Worm (Caenorhabditis elegans): ENCODE data around the gene lsm-3.

The lsm-3 gene

DNA sequence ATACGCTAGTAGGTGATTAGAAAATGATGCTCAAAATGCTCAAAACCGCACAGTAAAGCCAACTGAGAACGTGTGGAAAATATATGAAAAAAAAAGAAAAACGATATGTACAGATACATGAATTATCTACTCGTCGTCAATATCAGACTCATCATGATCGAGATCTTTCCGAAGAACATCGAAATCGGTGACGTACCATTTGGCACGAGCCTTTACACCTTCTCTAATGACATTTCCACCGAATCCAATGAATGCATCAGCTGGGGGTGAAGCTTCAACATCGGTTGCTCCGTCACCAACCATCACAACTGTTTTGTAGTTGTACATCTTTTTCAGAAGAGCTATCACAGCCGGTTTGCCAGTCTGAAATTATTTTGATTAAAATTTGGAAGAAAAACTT, 2.2 kb downstream of the lsm-3 start:
- TF ChIP-seq ZK185.1 (tag; optimal IDR thresholded peaks at IDR 0.05; ENCODE audit: poor library complexity, severe bottlenecking): peak; percentile 74
- no peak for TF ChIP-seq lsl-1 (GFP tag; optimal IDR thresholded peaks at IDR 0.05)
- 0 out of 2 replicates have a peak, but pooled peaks have one; percentile 6 for TF ChIP-seq pbrm-1 (GFP tag; IDR thresholded peaks at IDR 0.05)

DNA sequence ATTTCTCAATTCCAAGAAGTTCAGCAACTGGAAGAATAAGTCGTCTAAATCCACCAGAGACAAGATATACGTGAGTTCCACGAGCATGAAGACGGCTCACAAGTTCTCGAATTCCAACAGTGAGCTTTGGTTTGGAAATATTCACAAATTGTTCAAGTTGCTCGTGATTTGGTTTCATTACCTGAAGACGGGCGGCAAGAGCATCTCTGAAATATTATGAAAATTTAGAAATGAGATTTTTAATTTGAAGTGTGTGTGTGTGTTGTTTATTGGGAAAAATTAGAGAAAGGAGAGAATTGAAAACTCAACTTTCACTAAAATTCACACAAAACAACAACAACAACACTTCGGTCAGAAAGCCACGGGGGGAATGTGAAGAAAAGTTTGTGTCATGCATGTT, 3.8 kb downstream of the lsm-3 start:
- TF ChIP-seq C17E4.6 (GFP tag; IDR thresholded peaks at IDR 0.05): no peak
- TF ChIP-seq aptf-3 (GFP tag; IDR thresholded peaks at IDR 0.05): no peak
- no peak for TF ChIP-seq efl-1 (GFP tag; optimal IDR thresholded peaks at IDR 0.05)
- no peak for TF ChIP-seq ztf-26 (tag; optimal IDR thresholded peaks at IDR 0.05)
- no peak for TF ChIP-seq Y53G8AR.9 (GFP tag; conservative IDR thresholded peaks at IDR 0.05)
- peak; percentile 52 for TF ChIP-seq repo-1 (tag; optimal IDR thresholded peaks at IDR 0.05)
- no peak for TF ChIP-seq ZK185.1 (tag; optimal IDR thresholded peaks at IDR 0.05; ENCODE audit: poor library complexity, severe bottlenecking)
- TF ChIP-seq chd-7 (tag; optimal IDR thresholded peaks at IDR 0.05): no peak
- TF ChIP-seq egl-44 (GFP tag; IDR thresholded peaks at IDR 0.05): no peak

DNA sequence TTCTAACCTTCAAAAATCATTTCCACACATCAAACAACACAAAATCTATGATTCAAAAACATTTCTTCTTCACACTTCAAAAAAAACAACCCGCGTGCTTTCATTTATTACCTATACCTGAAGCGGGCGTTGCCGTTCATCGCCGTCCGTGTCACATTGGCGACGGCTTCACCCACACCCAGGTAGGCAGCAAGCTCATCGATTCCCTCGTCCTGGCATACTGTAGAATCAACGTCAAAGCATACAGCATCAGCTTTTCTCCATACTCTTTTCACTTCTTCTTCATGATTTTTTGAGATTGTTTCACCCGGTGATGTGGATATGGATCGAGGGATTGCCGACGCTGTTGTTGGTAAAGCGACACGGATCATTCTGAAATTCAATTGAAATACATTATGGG, 5.2 kb downstream of the lsm-3 start:
- TF ChIP-seq aptf-3 (GFP tag; IDR thresholded peaks at IDR 0.05) (no peak), dox-1 (GFP tag; IDR thresholded peaks at IDR 0.05) (0 out of 2 replicates have a peak, but pooled peaks have one; percentile 28), ztf-26 (tag; optimal IDR thresholded peaks at IDR 0.05) (peak; percentile 35), zim-3 (tag; optimal IDR thresholded peaks at IDR 0.05) (peak; percentile 67), lin-54 (GFP tag; optimal IDR thresholded peaks at IDR 0.05) (no peak), hsf-1 (GFP tag; IDR thresholded peaks at IDR 0.05) (0 out of 2 replicates have a peak, but pooled peaks have one; percentile 40), attf-3 (GFP tag; conservative IDR thresholded peaks at IDR 0.05) (no peak), F57A8.1 (GFP tag; optimal IDR thresholded peaks at IDR 0.05) (no peak), rcor-1 (GFP tag; IDR thresholded peaks at IDR 0.05) (no peak)

DNA sequence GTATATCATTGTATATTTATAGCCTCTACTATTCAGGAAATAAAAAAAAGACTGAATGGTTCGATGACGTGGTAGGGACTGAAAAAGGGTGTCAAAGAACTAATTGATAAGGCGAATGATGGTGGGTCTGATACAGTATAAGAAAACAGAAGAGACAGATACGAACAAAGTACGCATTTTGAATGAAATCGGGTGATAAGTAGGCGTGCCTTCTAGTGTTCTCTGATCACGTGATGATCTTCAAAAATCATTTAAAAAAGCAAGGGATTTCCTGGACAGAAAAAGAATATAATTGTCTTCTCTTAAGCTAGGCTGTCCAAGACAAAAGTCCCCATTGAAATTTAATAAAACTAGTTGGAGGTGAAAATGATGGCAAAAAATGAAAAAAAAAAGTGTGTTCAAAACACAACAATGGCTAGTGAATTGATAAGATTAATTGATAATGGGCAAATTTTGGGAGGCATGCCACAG, 6.3 kb downstream of the lsm-3 start:
- 0 out of 2 replicates have a peak, but pooled peaks have one; percentile 7 for TF ChIP-seq lir-1 (GFP tag; conservative IDR thresholded peaks at IDR 0.05)
- TF ChIP-seq tbp1 (GFP tag; optimal IDR thresholded peaks at IDR 0.05): peak; percentile 7
- peak; percentile 5 for TF ChIP-seq tlf-1 (GFP tag; optimal IDR thresholded peaks at IDR 0.05)
- peak; percentile 81 for TF ChIP-seq nhr-80 (tag; optimal IDR thresholded peaks at IDR 0.05)
- TF ChIP-seq ets-4 (GFP tag; optimal IDR thresholded peaks at IDR 0.05): no peak
- no peak for TF ChIP-seq B0261.1 (tag; optimal IDR thresholded peaks at IDR 0.05)
- TF ChIP-seq Y53G8AR.9 (GFP tag; conservative IDR thresholded peaks at IDR 0.05): 0 out of 2 replicates have a peak, but pooled peaks have one; percentile 41
- TF ChIP-seq atf-7 (tag; optimal IDR thresholded peaks at IDR 0.05): peak; percentile 44
- no peak for TF ChIP-seq lin-26 (GFP tag; IDR thresholded peaks at IDR 0.05)
- TF ChIP-seq ztf-22 (GFP tag; optimal IDR thresholded peaks at IDR 0.05): peak; percentile 38
- peak in 1 of 2 experiments; percentile 41 for TF ChIP-seq let-607 (tag; optimal IDR thresholded peaks at IDR 0.05)
- TF ChIP-seq nhr-90 (tag; optimal IDR thresholded peaks at IDR 0.05): peak; percentile 53
- peak; percentile 69 for TF ChIP-seq nfyb-1 (GFP tag; IDR thresholded peaks at IDR 0.05)
- TF ChIP-seq F37B4.10 (GFP tag; IDR thresholded peaks at IDR 0.05): no peak
- no peak for TF ChIP-seq akir-1 (GFP tag; optimal IDR thresholded peaks at IDR 0.05)
- TF ChIP-seq K11D2.4 (GFP tag; IDR thresholded peaks at IDR 0.05): 0 out of 2 replicates have a peak, but pooled peaks have one; percentile 12
- peak; percentile 77 for TF ChIP-seq lin-40 (tag; optimal IDR thresholded peaks at IDR 0.05)
- TF ChIP-seq ztf-26 (tag; optimal IDR thresholded peaks at IDR 0.05): peak; percentile 55
- no peak for TF ChIP-seq dpff-1 (tag; optimal IDR thresholded peaks at IDR 0.05)
- peak; percentile 25 for TF ChIP-seq somi-1 (GFP tag; optimal IDR thresholded peaks at IDR 0.05)
- no peak for TF ChIP-seq snpc-4 (GFP tag; optimal IDR thresholded peaks at IDR 0.05)
- TF ChIP-seq snpc-4 (tag; optimal IDR thresholded peaks at IDR 0.05): peak in 1 of 4 experiments; percentile 0
- TF ChIP-seq cebp-1 (GFP tag; IDR thresholded peaks at IDR 0.05): no peak; the same call in 1 of the 2 replicates
- peak; percentile 34 for TF ChIP-seq cebp-1 (tag; optimal IDR thresholded peaks at IDR 0.05)
